Fruit fly (Drosophila melanogaster): Measurements from ENCODE around the gene CG11588.

CG11588 gene

dm6 chr3L:11953783-11954182 lies 32.5 kb downstream of the CG11588 start, which contains the start of gene CG7248:
Gene CG7248 (plus strand): TSS chr3L:11954083.
- TF ChIP-seq Pif1A (GFP tag; optimal IDR thresholded peaks at IDR 0.05) (no peak), Ets98B (GFP tag; IDR thresholded peaks at IDR 0.05) (no peak), CG13204 (GFP tag; optimal IDR thresholded peaks at IDR 0.05) (no peak), D1 (tag; optimal IDR thresholded peaks at IDR 0.05) (no peak), CG10348 (GFP tag; IDR thresholded peaks at IDR 0.05) (no peak), CG8159 (tag; optimal IDR thresholded peaks at IDR 0.05) (no peak), Pif1B (GFP tag; optimal IDR thresholded peaks at IDR 0.05) (no peak), CG32121 (GFP tag; IDR thresholded peaks at IDR 0.05) (no peak), EcR (GFP tag; optimal IDR thresholded peaks at IDR 0.05) (no peak), rn (GFP tag; IDR thresholded peaks at IDR 0.05) (no peak), CG4496 (GFP tag; IDR thresholded peaks at IDR 0.05) (no peak), gl (tag; optimal IDR thresholded peaks at IDR 0.05) (no peak), CG15710 (tag; optimal IDR thresholded peaks at IDR 0.05) (no peak), CG12605 (GFP tag; IDR thresholded peaks at IDR 0.05) (no peak), CG17806 (tag; optimal IDR thresholded peaks at IDR 0.05) (no peak), CG9948 (tag; optimal IDR thresholded peaks at IDR 0.05) (no peak), fd96Ca (GFP tag; IDR thresholded peaks at IDR 0.05) (no peak), CG14655 (GFP tag; optimal IDR thresholded peaks at IDR 0.05) (no peak)

dm6 chr3L:11957669-11958333 lies 36.5 kb downstream of the CG11588 start, which contains the start of the genes CG11570 and CG43294:
Gene CG11570 (minus strand): TSS chr3L:11957769.
Gene CG43294 (plus strand): TSS chr3L:11958283.
- TF ChIP-seq EcR (GFP tag; optimal IDR thresholded peaks at IDR 0.05) (no peak), CG9948 (tag; optimal IDR thresholded peaks at IDR 0.05) (no peak), CG17806 (tag; optimal IDR thresholded peaks at IDR 0.05) (no peak), CG14655 (GFP tag; optimal IDR thresholded peaks at IDR 0.05) (no peak), Pif1B (GFP tag; optimal IDR thresholded peaks at IDR 0.05) (no peak), rn (GFP tag; IDR thresholded peaks at IDR 0.05) (no peak), CG34367 (tag; optimal IDR thresholded peaks at IDR 0.05) (no peak), CG13204 (GFP tag; optimal IDR thresholded peaks at IDR 0.05) (no peak), CG8159 (tag; optimal IDR thresholded peaks at IDR 0.05) (no peak)

- TF ChIP-seq CG13204 (GFP tag; optimal IDR thresholded peaks at IDR 0.05), result no peak
- TF ChIP-seq Pif1A (GFP tag; optimal IDR thresholded peaks at IDR 0.05), result no peak
- TF ChIP-seq CG4496 (GFP tag; IDR thresholded peaks at IDR 0.05), result no peak
- TF ChIP-seq Pif1B (GFP tag; optimal IDR thresholded peaks at IDR 0.05), result no peak
- no peak for TF ChIP-seq CG8301 (tag; optimal IDR thresholded peaks at IDR 0.05)
- no peak for TF ChIP-seq CG9948 (tag; optimal IDR thresholded peaks at IDR 0.05)
- TF ChIP-seq CG17806 (tag; optimal IDR thresholded peaks at IDR 0.05), result no peak
- TF ChIP-seq Snoo (tag; optimal IDR thresholded peaks at IDR 0.05), result no peak
- TF ChIP-seq CG15710 (tag; optimal IDR thresholded peaks at IDR 0.05), result no peak
- no peak for TF ChIP-seq Ets98B (GFP tag; IDR thresholded peaks at IDR 0.05)
- no peak for TF ChIP-seq CG32121 (GFP tag; IDR thresholded peaks at IDR 0.05)
- TF ChIP-seq D1 (tag; optimal IDR thresholded peaks at IDR 0.05), result no peak
- TF ChIP-seq gl (tag; optimal IDR thresholded peaks at IDR 0.05), result no peak
- no peak for TF ChIP-seq rn (GFP tag; IDR thresholded peaks at IDR 0.05)
- TF ChIP-seq fd96Ca (GFP tag; IDR thresholded peaks at IDR 0.05), result no peak
- TF ChIP-seq CG12605 (GFP tag; IDR thresholded peaks at IDR 0.05), result no peak
Observed at dm6 chr3L:11966104-11966503, 44.8 kb downstream of the CG11588 start, which contains the start of gene prc. Gene prc (minus strand): TSS chr3L:11966131.

Data from whole organism, pupa.